Fruit fly (Drosophila melanogaster) whole organism, embryonic: Measurements from ENCODE around the gene Uba5.

Experiments
- Ada2b ChIP-seq: fragments of 200-800 bp; sonication (Bioruptor generic); IDR thresholded peaks from 2 replicates; pipeline ENCODE4 v1.3.6; 2022; ENCODE audit warnings: missing biosample characterization, missing genetic modification characterization
- Atf6 ChIP-seq: fragments of 200-800 bp; sonication (Bioruptor generic); IDR thresholded peaks from 2 replicates; pipeline ENCODE4 v1.3.6; 2022; ENCODE audit warnings: missing biosample characterization, missing genetic modification characterization
- BEAF-32 ChIP-seq: fragments of 200-800 bp; sonication (Bioruptor generic); optimal IDR thresholded peaks from 3 replicates; lab custom pipeline; 2017; ENCODE audit warnings: missing biosample characterization, missing genetic modification characterization, mild to moderate bottlenecking, moderate library complexity, missing genetic modification reagents
- BtbVII ChIP-seq: fragments of 200-800 bp; sonication (Bioruptor generic); optimal IDR thresholded peaks from 3 replicates; lab custom pipeline; 2017; ENCODE audit warnings: missing biosample characterization, mild to moderate bottlenecking, missing genetic modification characterization
- CG10267 ChIP-seq: fragments of 200-800 bp; sonication (Bioruptor generic); optimal IDR thresholded peaks from 2 replicates; lab custom pipeline; 2018; ENCODE audit warnings: missing biosample characterization, mild to moderate bottlenecking, missing genetic modification characterization, moderate library complexity
- CG12219 ChIP-seq: fragments of 200-800 bp; sonication (Bioruptor generic); optimal IDR thresholded peaks from 3 replicates; lab custom pipeline; 2018; ENCODE audit warnings: missing biosample characterization, mild to moderate bottlenecking, missing genetic modification characterization
- CG12391 ChIP-seq: fragments of 200-800 bp; sonication (Bioruptor generic); optimal IDR thresholded peaks from 3 replicates; lab custom pipeline; 2018; ENCODE audit warnings: missing biosample characterization, mild to moderate bottlenecking, missing genetic modification characterization, moderate library complexity
- CG13296 ChIP-seq: fragments of 200-800 bp; sonication (Bioruptor generic); optimal IDR thresholded peaks from 3 replicates; lab custom pipeline; 2018; ENCODE audit warnings: missing biosample characterization, mild to moderate bottlenecking, missing genetic modification characterization
- CG15479 ChIP-seq: fragments of 200-800 bp; sonication (Bioruptor generic); optimal IDR thresholded peaks from 3 replicates; lab custom pipeline; 2019; ENCODE audit warnings: missing biosample characterization, mild to moderate bottlenecking, missing genetic modification characterization, moderate library complexity
- CG1647 ChIP-seq: fragments of 200-800 bp; sonication (Bioruptor generic); optimal IDR thresholded peaks from 3 replicates; lab custom pipeline; 2016; ENCODE audit warnings: missing biosample characterization, missing genetic modification characterization
- CG16779 ChIP-seq: fragments of 200-800 bp; sonication (Bioruptor generic); IDR thresholded peaks from 2 replicates; pipeline ENCODE4 v1.3.6; 2022; ENCODE audit warnings: missing biosample characterization, missing genetic modification characterization
- CG1832 ChIP-seq: fragments of 200-800 bp; sonication (Bioruptor generic); optimal IDR thresholded peaks from 2 replicates; lab custom pipeline; 2017; ENCODE audit warnings: missing biosample characterization, mild to moderate bottlenecking, missing genetic modification characterization, inconsistent platforms
- CG2129 ChIP-seq: fragments of 200-800 bp; sonication (Bioruptor generic); IDR thresholded peaks from 2 replicates; pipeline ENCODE4 v1.3.6; 2022; ENCODE audit warnings: missing biosample characterization, missing genetic modification characterization; ENCODE audit not compliant: partially characterized antibody
- CG4854 ChIP-seq: fragments of 200-800 bp; sonication (Bioruptor generic); optimal IDR thresholded peaks from 2 replicates; lab custom pipeline; 2016; ENCODE audit warnings: missing biosample characterization, missing genetic modification characterization, inconsistent platforms
- CG6683 ChIP-seq: fragments of 200-800 bp; sonication (Bioruptor generic); optimal IDR thresholded peaks from 2 replicates; lab custom pipeline; 2017; ENCODE audit warnings: missing biosample characterization, mild to moderate bottlenecking, missing genetic modification characterization, missing genetic modification reagents
- CG7987 ChIP-seq: fragments of 200-800 bp; sonication (Bioruptor generic); optimal IDR thresholded peaks from 2 replicates; lab custom pipeline; 2018; ENCODE audit warnings: missing biosample characterization, mild to moderate bottlenecking, missing genetic modification characterization, moderate library complexity
- CG8281 ChIP-seq: fragments of 200-800 bp; sonication (Bioruptor generic); optimal IDR thresholded peaks from 2 replicates; lab custom pipeline; 2018; ENCODE audit warnings: missing biosample characterization, mild to moderate bottlenecking, missing genetic modification characterization, moderate library complexity
- CkIIα-i1 ChIP-seq: fragments of 200-800 bp; sonication (Bioruptor generic); IDR thresholded peaks from 2 replicates; pipeline ENCODE4 v1.3.6; 2022; ENCODE audit warnings: missing biosample characterization, missing genetic modification characterization
- D19A ChIP-seq: fragments of 200-800 bp; optimal IDR thresholded peaks from 3 replicates; lab custom pipeline; 2019; ENCODE audit warnings: missing biosample characterization, mild to moderate bottlenecking, missing genetic modification characterization, moderate library complexity
- Dfd ChIP-seq, 2 experiments: fragments of >200 bp; optimal IDR thresholded peaks; 2 replicates each; lab custom pipeline; 2017; ENCODE audit warnings: missing biosample characterization in 2 of 2, missing genetic modification characterization in 2 of 2
- Eip74EF ChIP-seq, 2 experiments: fragments of 200-800 bp in 1 of 2; fragments of >200 bp in 1 of 2; sonication (Bioruptor generic) in 1 of 2; optimal IDR thresholded peaks; 2 replicates each; lab custom pipeline; 2017 to 2019; ENCODE audit warnings: missing biosample characterization in 2 of 2, missing genetic modification characterization in 2 of 2, mild to moderate bottlenecking in 1 of 2, moderate library complexity in 1 of 2
- Hmr ChIP-seq: fragments of 200-800 bp; sonication (Bioruptor generic); optimal IDR thresholded peaks from 3 replicates; lab custom pipeline; 2017; ENCODE audit warnings: mild to moderate bottlenecking, missing biosample characterization, missing genetic modification reagents, missing genetic modification characterization
- Meics ChIP-seq: fragments of 200-800 bp; sonication (Bioruptor generic); optimal IDR thresholded peaks from 2 replicates; lab custom pipeline; 2017; ENCODE audit warnings: missing biosample characterization, mild to moderate bottlenecking, missing genetic modification characterization
- NC2α ChIP-seq: fragments of 200-800 bp; sonication (Bioruptor generic); optimal IDR thresholded peaks from 2 replicates; lab custom pipeline; 2016; ENCODE audit warnings: missing biosample characterization, missing genetic modification characterization
- Nf-YC ChIP-seq: fragments of 200-800 bp; optimal IDR thresholded peaks from 3 replicates; lab custom pipeline; 2019; ENCODE audit warnings: missing biosample characterization, mild to moderate bottlenecking, missing genetic modification characterization, moderate library complexity
- Oli ChIP-seq: fragments of 200-800 bp; sonication (Bioruptor generic); optimal IDR thresholded peaks from 2 replicates; lab custom pipeline; 2018; ENCODE audit warnings: missing biosample characterization, mild to moderate bottlenecking, missing genetic modification characterization, moderate library complexity
- Six4 ChIP-seq: fragments of 200-800 bp; sonication (Bioruptor generic); optimal IDR thresholded peaks from 2 replicates; lab custom pipeline; 2016; ENCODE audit warnings: missing biosample characterization, missing genetic modification characterization
- Taf1 ChIP-seq: fragments of 200-800 bp; sonication (Bioruptor generic); IDR thresholded peaks from 2 replicates; pipeline ENCODE4 v1.3.6; 2022; ENCODE audit warnings: missing biosample characterization, missing genetic modification characterization
- amos ChIP-seq: fragments of 200-800 bp; sonication (Bioruptor generic); IDR thresholded peaks from 2 replicates; pipeline ENCODE4 v1.3.6; 2022; ENCODE audit warnings: missing biosample characterization, missing genetic modification characterization; ENCODE audit not compliant: partially characterized antibody
- ci ChIP-seq: fragments of 200-800 bp; sonication (Bioruptor generic); IDR thresholded peaks from 3 replicates; pipeline ENCODE4 v1.3.6; 2022; ENCODE audit warnings: missing biosample characterization, missing genetic modification characterization
- hb ChIP-seq: fragments of 200-800 bp; sonication (Bioruptor generic); IDR thresholded peaks from 3 replicates; pipeline ENCODE4 v1.3.6; 2022; ENCODE audit warnings: missing biosample characterization, missing genetic modification characterization; ENCODE audit not compliant: partially characterized antibody
- hkb ChIP-seq, 2 experiments: fragments of 200-800 bp in 1 of 2; fragments of >200 bp in 1 of 2; sonication (Bioruptor generic) in 1 of 2; IDR thresholded peaks in 1 of 2; optimal IDR thresholded peaks in 1 of 2; 2 replicates each; pipeline versions ENCODE4 v1.3.6 to Lab custom; 2017 to 2022; ENCODE audit warnings: missing biosample characterization in 1 of 2, missing genetic modification characterization in 1 of 2
- hth ChIP-seq: fragments of >200 bp; optimal IDR thresholded peaks from 2 replicates; lab custom pipeline; 2017; ENCODE audit warnings: inconsistent platforms
- lbe ChIP-seq: fragments of 200-800 bp; sonication (Bioruptor generic); optimal IDR thresholded peaks from 2 replicates; lab custom pipeline; 2016; ENCODE audit warnings: missing biosample characterization, mild to moderate bottlenecking, missing genetic modification characterization
- lilli ChIP-seq: fragments of 200-800 bp; sonication (Bioruptor generic); optimal IDR thresholded peaks from 3 replicates; lab custom pipeline; 2016; ENCODE audit warnings: missing biosample characterization, missing genetic modification characterization
- luna ChIP-seq: fragments of 200-800 bp; sonication (Bioruptor generic); optimal IDR thresholded peaks from 2 replicates; lab custom pipeline; 2016; ENCODE audit warnings: missing biosample characterization, missing genetic modification characterization
- mam ChIP-seq: fragments of 200-800 bp; sonication (Bioruptor generic); optimal IDR thresholded peaks from 3 replicates; lab custom pipeline; 2016; ENCODE audit warnings: missing biosample characterization, missing genetic modification characterization
- oc ChIP-seq: fragments of 200-800 bp; sonication (Bioruptor generic); optimal IDR thresholded peaks from 2 replicates; lab custom pipeline; 2018; ENCODE audit warnings: missing biosample characterization, mild to moderate bottlenecking, missing genetic modification characterization, moderate library complexity
- pan ChIP-seq, 4 experiments: fragments of >200 bp in 3 of 4; fragments of 200-800 bp in 1 of 4; sonication (Bioruptor generic) in 1 of 4; optimal IDR thresholded peaks in 3 of 4; IDR thresholded peaks in 1 of 4; 2 replicates each; pipeline versions ENCODE4 v1.3.6 to Lab custom; 2017 to 2022; ENCODE audit warnings: missing biosample characterization in 2 of 4, missing genetic modification characterization in 2 of 4, mixed read lengths in 1 of 4
- ranshi ChIP-seq: fragments of 200-800 bp; sonication (Bioruptor generic); IDR thresholded peaks from 2 replicates; pipeline ENCODE4 v1.3.6; 2022; ENCODE audit warnings: missing biosample characterization, missing genetic modification characterization
- sd ChIP-seq: fragments of 200-800 bp; sonication (Bioruptor generic); optimal IDR thresholded peaks from 3 replicates; lab custom pipeline; 2018; ENCODE audit warnings: missing biosample characterization, mild to moderate bottlenecking, missing genetic modification characterization, moderate library complexity
- tio ChIP-seq: fragments of 200-800 bp; sonication (Bioruptor generic); optimal IDR thresholded peaks from 2 replicates; lab custom pipeline; 2017; ENCODE audit warnings: missing biosample characterization, missing genetic modification characterization, inconsistent platforms
- tna ChIP-seq: fragments of 200-800 bp; sonication (Bioruptor generic); IDR thresholded peaks from 2 replicates; pipeline ENCODE4 v1.3.6; 2022; ENCODE audit warnings: missing biosample characterization, missing genetic modification characterization; ENCODE audit not compliant: partially characterized antibody
- trh ChIP-seq: fragments of 200-800 bp; sonication (Bioruptor generic); optimal IDR thresholded peaks from 2 replicates; lab custom pipeline; 2016; ENCODE audit warnings: missing biosample characterization, missing genetic modification characterization
- twi ChIP-seq: fragments of 200-800 bp; optimal IDR thresholded peaks from 2 replicates; lab custom pipeline; 2019; ENCODE audit warnings: missing biosample characterization, mild to moderate bottlenecking, missing genetic modification characterization, moderate library complexity

The Uba5 gene

dm6 chrX:11492916-11493590, 9.7 kb downstream of the Uba5 start, which contains the start of gene Drak (continued):
- peak; percentile 26 for TF ChIP-seq BtbVII (GFP tag; lab: Kevin White, UChicago)
- peak; percentile 1 for TF ChIP-seq CG12391
- TF ChIP-seq CG10267 (tag; lab: Kevin White, UChicago), result peak; percentile 55

dm6 chrX:11494731-11495277, 11.5 kb downstream of the Uba5 start:
- TF ChIP-seq tio (GFP tag; lab: Kevin White, UChicago) (peak; percentile 71), twi (tag; lab: Kevin White, UChicago) (peak; percentile 68), pan (optimal IDR thresholded peaks at IDR 0.05; lab: Kevin White, UChicago) (no peak), pan (GFP tag; optimal IDR thresholded peaks at IDR 0.05 in 1 of 2, IDR thresholded peaks at IDR 0.05 in 1 of 2) (peak in 1 of 2 experiments; percentile 55), hb (GFP tag; lab: Robert Waterston, UW) (no peak), CG15479 (peak; percentile 63), CG1832 (no peak), CG8281 (tag; lab: Kevin White, UChicago) (peak; percentile 37), CG12219 (GFP tag; lab: Kevin White, UChicago) (peak; percentile 73), CG16779 (GFP tag; lab: Robert Waterston, UW) (no peak), CG1647 (GFP tag; lab: Kevin White, UChicago) (peak; percentile 27), tna (GFP tag; lab: Robert Waterston, UW) (no peak), CG2129 (no peak), Dfd (GFP tag; optimal IDR thresholded peaks at IDR 0.05; lab: Kevin White, UChicago) (no peak), CG6683 (GFP tag; lab: Kevin White, UChicago) (no peak), lbe (GFP tag; lab: Kevin White, UChicago) (peak; percentile 83), trh (peak; percentile 47), Eip74EF (GFP tag; optimal IDR thresholded peaks at IDR 0.05; lab: Kevin White, UChicago) (peak in 1 of 2 experiments; percentile 68), sd (tag; lab: Kevin White, UChicago) (peak; percentile 0), NC2α (GFP tag; lab: Kevin White, UChicago) (peak; percentile 55), oc (tag; lab: Kevin White, UChicago) (peak; percentile 53), D19A (tag; lab: Kevin White, UChicago) (peak; percentile 73), Nf-YC (tag; lab: Kevin White, UChicago) (no peak), lilli (GFP tag; lab: Kevin White, UChicago) (peak; percentile 62), hth (lab: Kevin White, UChicago) (no peak), ci (GFP tag; lab: Robert Waterston, UW) (peak; percentile 80; the same call in 2 of the 3 replicates), mam (GFP tag; lab: Kevin White, UChicago) (peak; percentile 30), CG4854 (GFP tag; lab: Kevin White, UChicago) (no peak), Meics (GFP tag; lab: Kevin White, UChicago) (peak; percentile 33), BEAF-32 (GFP tag; lab: Kevin White, UChicago) (no peak), Six4 (GFP tag; lab: Kevin White, UChicago) (peak; percentile 60), Taf1 (GFP tag; lab: Robert Waterston, UW) (no peak), CG7987 (GFP tag; lab: Kevin White, UChicago) (no peak), Hmr (GFP tag; lab: Kevin White, UChicago) (no peak), ranshi (GFP tag; lab: Robert Waterston, UW) (no peak), Atf6 (GFP tag; lab: Robert Waterston, UW) (no peak), CkIIα-i1 (GFP tag; lab: Robert Waterston, UW) (no peak), Ada2b (GFP tag; lab: Robert Waterston, UW) (no peak), luna (no peak), hkb (optimal IDR thresholded peaks at IDR 0.05; lab: Kevin White, UChicago) (no peak), hkb (GFP tag; IDR thresholded peaks at IDR 0.05; lab: Robert Waterston, UW) (peak; percentile 55; the same call in 1 of the 2 replicates), amos (GFP tag; lab: Robert Waterston, UW) (no peak), CG13296 (GFP tag; lab: Kevin White, UChicago) (no peak), Oli (tag; lab: Kevin White, UChicago) (peak; percentile 77)
